Fruit fly (Drosophila melanogaster): ENCODE measurements around the gene CG4928.

- TF ChIP-seq pan (optimal IDR thresholded peaks at IDR 0.05) (no peak), usp (GFP tag; optimal IDR thresholded peaks at IDR 0.05) (no peak), CG8478 (optimal IDR thresholded peaks at IDR 0.05) (no peak), psq (optimal IDR thresholded peaks at IDR 0.05) (no peak)
Measured at dm6 chrX:16890599-16890998, 22.4 kb upstream of the CG4928 start.

Data from whole organism.